Fruit fly (Drosophila melanogaster): ENCODE measurements around the gene Acat2.

The Acat2 gene

dm6 chr3L:1334571-1335427 lies 32.1 kb downstream of the Acat2 start, which contains the start of the genes Hmbs and CG2211:
TSS of gene Hmbs (plus strand) at chr3L:1334889.
TSS of gene CG2211 (minus strand) at chr3L:1335359.
- TF ChIP-seq ovo (GFP tag; optimal IDR thresholded peaks at IDR 0.05) (peak; percentile 83), cnc (optimal IDR thresholded peaks at IDR 0.05) (no peak), Clk (GFP tag; optimal IDR thresholded peaks at IDR 0.05) (peak; percentile 82), CG7045 (GFP tag; optimal IDR thresholded peaks at IDR 0.05) (peak; percentile 84), CG33017 (tag; optimal IDR thresholded peaks at IDR 0.05) (peak; percentile 55), Hr96 (GFP tag; optimal IDR thresholded peaks at IDR 0.05) (peak; percentile 92), Crg-1 (GFP tag; optimal IDR thresholded peaks at IDR 0.05) (peak; percentile 69), tj (GFP tag; optimal IDR thresholded peaks at IDR 0.05) (peak; percentile 35), CG12768 (GFP tag; optimal IDR thresholded peaks at IDR 0.05) (peak; percentile 61), CG11617 (GFP tag; optimal IDR thresholded peaks at IDR 0.05) (peak; percentile 73), bab1 (GFP tag; optimal IDR thresholded peaks at IDR 0.05) (peak; percentile 96), Mnt (GFP tag; optimal IDR thresholded peaks at IDR 0.05) (peak; percentile 79), cic (GFP tag; optimal IDR thresholded peaks at IDR 0.05) (peak; percentile 76), CG7101 (tag; optimal IDR thresholded peaks at IDR 0.05) (peak; percentile 68), kay (GFP tag; ENCODE audit: borderline replicate concordance) (no peak), toe (GFP tag; optimal IDR thresholded peaks at IDR 0.05) (no peak), CG1620 (GFP tag; optimal IDR thresholded peaks at IDR 0.05) (peak; percentile 87), pad (GFP tag; optimal IDR thresholded peaks at IDR 0.05) (no peak), CG14711 (tag; optimal IDR thresholded peaks at IDR 0.05) (peak; percentile 98)

DNA sequence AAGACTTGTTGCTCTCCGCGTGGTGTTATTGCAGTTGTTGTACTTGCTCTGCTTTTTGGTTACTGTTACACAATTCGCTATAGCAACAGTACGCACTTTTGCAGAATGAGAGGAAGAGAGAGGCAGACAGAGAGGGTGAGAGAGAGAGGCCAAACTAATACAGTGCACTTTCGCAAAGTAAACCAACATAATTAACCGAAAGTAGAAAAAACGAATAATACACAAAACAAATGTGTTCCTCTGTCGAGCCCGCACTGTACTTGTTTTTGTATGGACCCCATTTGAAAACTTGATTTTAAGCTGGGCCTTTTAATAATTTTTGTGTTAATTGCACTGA lies 32.7 kb downstream of the Acat2 start:
- TF ChIP-seq CG33017 (tag; optimal IDR thresholded peaks at IDR 0.05) (no peak), CG12768 (GFP tag; optimal IDR thresholded peaks at IDR 0.05) (no peak), tj (GFP tag; optimal IDR thresholded peaks at IDR 0.05) (no peak), pad (GFP tag; optimal IDR thresholded peaks at IDR 0.05) (peak; percentile 98), CG7045 (GFP tag; optimal IDR thresholded peaks at IDR 0.05) (peak; percentile 40), CG11617 (GFP tag; optimal IDR thresholded peaks at IDR 0.05) (no peak), Crg-1 (GFP tag; optimal IDR thresholded peaks at IDR 0.05) (peak; percentile 15), Mnt (GFP tag; optimal IDR thresholded peaks at IDR 0.05) (no peak), CG14711 (tag; optimal IDR thresholded peaks at IDR 0.05) (peak; percentile 23), kay (GFP tag; ENCODE audit: borderline replicate concordance) (no peak), CG7101 (tag; optimal IDR thresholded peaks at IDR 0.05) (peak; percentile 33), toe (GFP tag; optimal IDR thresholded peaks at IDR 0.05) (no peak), Hr96 (GFP tag; optimal IDR thresholded peaks at IDR 0.05) (no peak), bab1 (GFP tag; optimal IDR thresholded peaks at IDR 0.05) (peak; percentile 35), CG1620 (GFP tag; optimal IDR thresholded peaks at IDR 0.05) (peak; percentile 2), cic (GFP tag; optimal IDR thresholded peaks at IDR 0.05) (no peak), Clk (GFP tag; optimal IDR thresholded peaks at IDR 0.05) (no peak), cnc (optimal IDR thresholded peaks at IDR 0.05) (peak in 1 of 2 experiments; percentile 24), CG5204 (GFP tag; optimal IDR thresholded peaks at IDR 0.05) (no peak), ovo (GFP tag; optimal IDR thresholded peaks at IDR 0.05) (no peak)

DNA sequence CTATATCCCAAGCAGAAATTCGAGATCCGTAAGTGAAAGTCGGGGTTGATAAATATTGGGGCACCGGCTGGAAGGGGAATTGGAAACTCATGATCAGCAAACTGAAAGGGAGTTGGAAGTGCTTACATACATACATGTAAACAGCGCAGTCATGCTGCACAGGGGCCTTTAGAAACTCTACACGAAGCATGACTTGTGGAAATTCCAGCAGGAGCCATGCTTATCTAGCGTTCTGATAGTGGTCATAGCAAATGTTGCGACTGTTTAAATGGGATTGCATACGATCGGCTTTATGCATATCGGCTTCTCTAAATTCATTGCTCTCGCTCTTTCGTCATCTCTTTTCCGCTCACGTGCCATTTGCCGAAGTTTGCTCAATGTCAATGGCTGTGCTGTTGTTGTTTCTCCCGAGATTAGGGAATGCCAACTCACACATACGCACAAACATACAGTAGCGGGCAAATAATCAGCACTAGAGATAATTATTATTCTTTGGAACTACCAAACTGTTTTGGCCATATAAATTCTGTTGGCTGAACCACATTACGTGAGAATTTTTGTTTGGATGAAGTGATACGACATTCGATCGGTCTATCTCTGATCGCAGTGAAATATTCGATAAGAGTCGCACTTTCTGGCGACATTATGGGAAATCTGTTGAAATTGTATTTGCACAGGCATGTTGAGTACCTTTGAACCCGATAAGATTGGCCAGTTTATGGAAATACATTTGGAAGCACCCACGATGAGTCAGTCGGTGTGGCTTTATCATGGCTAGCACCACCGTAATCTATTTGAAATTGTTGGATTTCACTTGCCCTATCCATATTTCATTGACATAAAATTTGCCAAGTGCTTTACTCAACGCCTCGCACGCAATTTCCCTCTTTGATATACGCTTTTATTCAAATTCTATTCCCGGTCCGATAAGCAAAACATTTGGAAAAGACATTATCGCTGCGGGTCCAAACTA lies 33.5 kb downstream of the Acat2 start:
- TF ChIP-seq CG14711 (tag; optimal IDR thresholded peaks at IDR 0.05) = no peak
- TF ChIP-seq cnc (optimal IDR thresholded peaks at IDR 0.05) = peak; percentile 95 to 98

DNA sequence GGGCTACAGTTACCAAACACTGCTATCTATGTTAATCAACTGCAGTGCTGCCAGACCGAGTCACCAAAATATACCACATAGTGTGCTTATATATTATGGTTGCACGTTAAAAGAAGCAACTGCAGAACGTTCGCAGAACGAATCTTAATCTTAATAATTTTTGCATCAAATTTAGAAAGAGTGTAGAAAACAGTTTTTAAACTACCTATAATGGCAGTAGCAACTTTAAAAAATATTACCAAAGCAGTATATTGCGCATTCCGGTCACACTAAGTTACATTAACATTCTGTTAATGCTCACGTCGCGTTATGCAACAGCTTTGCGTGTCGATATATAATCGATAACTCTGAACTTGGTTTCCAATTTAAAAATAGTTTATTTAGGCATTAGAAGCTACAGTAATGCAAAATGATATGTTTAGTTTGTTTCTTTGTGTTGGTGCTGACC lies 39.4 kb downstream of the Acat2 start, which contains the start of gene indra:
indra (minus strand) TSS at position 271 of the 448 bp plus-strand sequence.
- TF ChIP-seq CG5204 (GFP tag; optimal IDR thresholded peaks at IDR 0.05) = no peak
- TF ChIP-seq cnc (optimal IDR thresholded peaks at IDR 0.05) = no peak
- peak; percentile 64 for TF ChIP-seq ovo (GFP tag; optimal IDR thresholded peaks at IDR 0.05)
- TF ChIP-seq pad (GFP tag; optimal IDR thresholded peaks at IDR 0.05) = peak; percentile 38
- TF ChIP-seq CG12768 (GFP tag; optimal IDR thresholded peaks at IDR 0.05) = peak; percentile 60
- TF ChIP-seq CG7101 (tag; optimal IDR thresholded peaks at IDR 0.05) = peak; percentile 64
- TF ChIP-seq cic (GFP tag; optimal IDR thresholded peaks at IDR 0.05) = no peak
- TF ChIP-seq kay (GFP tag; ENCODE audit: borderline replicate concordance) = no peak
- TF ChIP-seq tj (GFP tag; optimal IDR thresholded peaks at IDR 0.05) = peak; percentile 26
- TF ChIP-seq Crg-1 (GFP tag; optimal IDR thresholded peaks at IDR 0.05) = peak; percentile 64
- TF ChIP-seq CG14711 (tag; optimal IDR thresholded peaks at IDR 0.05) = peak; percentile 63
- TF ChIP-seq CG7045 (GFP tag; optimal IDR thresholded peaks at IDR 0.05) = peak; percentile 59
- TF ChIP-seq CG11617 (GFP tag; optimal IDR thresholded peaks at IDR 0.05) = peak; percentile 74
- no peak for TF ChIP-seq toe (GFP tag; optimal IDR thresholded peaks at IDR 0.05)
- peak; percentile 12 for TF ChIP-seq bab1 (GFP tag; optimal IDR thresholded peaks at IDR 0.05)
- TF ChIP-seq Clk (GFP tag; optimal IDR thresholded peaks at IDR 0.05) = peak; percentile 31
- TF ChIP-seq CG33017 (tag; optimal IDR thresholded peaks at IDR 0.05) = peak; percentile 28
- peak; percentile 94 for TF ChIP-seq Mnt (GFP tag; optimal IDR thresholded peaks at IDR 0.05)
- TF ChIP-seq Hr96 (GFP tag; optimal IDR thresholded peaks at IDR 0.05) = no peak
- peak; percentile 26 for TF ChIP-seq CG1620 (GFP tag; optimal IDR thresholded peaks at IDR 0.05)
